Fruit fly (Drosophila melanogaster) whole organism, embryonic: Measurements from ENCODE around the gene Hydr2.
A peak's percentile ranks its signal among the peaks of the same experiment; 100 is the strongest.

Source experiments
- ATbp ChIP-seq: fragments of 200-800 bp; sonication (Bioruptor generic); optimal IDR thresholded peaks from 2 replicates; lab custom pipeline; 2017; ENCODE audit warnings: missing biosample characterization, mild to moderate bottlenecking, missing genetic modification characterization, missing genetic modification reagents
- Abd-B ChIP-seq: fragments of 200-800 bp; sonication (Bioruptor generic); optimal IDR thresholded peaks from 2 replicates; lab custom pipeline; 2018; ENCODE audit warnings: missing biosample characterization, mild to moderate bottlenecking, missing genetic modification characterization, moderate library complexity
- CG10366 ChIP-seq: fragments of 200-800 bp; sonication (Bioruptor generic); IDR thresholded peaks from 2 replicates; pipeline ENCODE4 v1.3.6; 2022; ENCODE audit warnings: missing biosample characterization, missing genetic modification characterization
- CG10979 ChIP-seq: fragments of 200-800 bp; sonication (Bioruptor generic); optimal IDR thresholded peaks from 2 replicates; lab custom pipeline; 2018; ENCODE audit warnings: missing biosample characterization, mild to moderate bottlenecking, missing genetic modification characterization, moderate library complexity
- CG12219 ChIP-seq: fragments of 200-800 bp; sonication (Bioruptor generic); optimal IDR thresholded peaks from 3 replicates; lab custom pipeline; 2018; ENCODE audit warnings: missing biosample characterization, mild to moderate bottlenecking, missing genetic modification characterization
- CG12659 ChIP-seq: fragments of 200-800 bp; sonication (Bioruptor generic); optimal IDR thresholded peaks from 3 replicates; lab custom pipeline; 2017; ENCODE audit warnings: mild to moderate bottlenecking, missing biosample characterization, missing genetic modification reagents, missing genetic modification characterization
- CG14441 ChIP-seq: fragments of 200-800 bp; sonication (Bioruptor generic); IDR thresholded peaks from 2 replicates; pipeline ENCODE4 v1.3.6; 2022; ENCODE audit warnings: missing biosample characterization, missing genetic modification characterization
- CG15696 ChIP-seq: fragments of 200-800 bp; sonication (Bioruptor generic); optimal IDR thresholded peaks from 2 replicates; lab custom pipeline; 2019; ENCODE audit warnings: missing biosample characterization, mild to moderate bottlenecking, missing genetic modification characterization, moderate library complexity
- CG1602 ChIP-seq: fragments of 200-800 bp; sonication (Bioruptor generic); optimal IDR thresholded peaks from 3 replicates; lab custom pipeline; 2016; ENCODE audit warnings: missing biosample characterization, missing genetic modification characterization
- CG1792 ChIP-seq: fragments of 200-800 bp; sonication (Bioruptor generic); optimal IDR thresholded peaks from 2 replicates; lab custom pipeline; 2016; ENCODE audit warnings: missing biosample characterization, missing genetic modification characterization
- CG18476 ChIP-seq: fragments of 200-800 bp; sonication (Bioruptor generic); optimal IDR thresholded peaks from 2 replicates; lab custom pipeline; 2016; ENCODE audit warnings: missing biosample characterization, mild to moderate bottlenecking, missing genetic modification characterization
- CG32532 ChIP-seq: fragments of 200-800 bp; sonication (Bioruptor generic); IDR thresholded peaks from 2 replicates; pipeline ENCODE4 v1.3.6; 2022; ENCODE audit warnings: missing biosample characterization, missing genetic modification characterization
- CG32767 ChIP-seq: fragments of 200-800 bp; sonication (Bioruptor generic); IDR thresholded peaks from 2 replicates; pipeline ENCODE4 v1.3.6; 2022; ENCODE audit warnings: missing biosample characterization, missing genetic modification characterization
- CG3407 ChIP-seq: fragments of 200-800 bp; sonication (Bioruptor generic); optimal IDR thresholded peaks from 2 replicates; lab custom pipeline; 2018; ENCODE audit warnings: missing biosample characterization, mild to moderate bottlenecking, missing genetic modification characterization
- CG4328 ChIP-seq: fragments of 200-800 bp; sonication (Bioruptor generic); optimal IDR thresholded peaks from 3 replicates; lab custom pipeline; 2017; ENCODE audit warnings: missing biosample characterization, missing genetic modification reagents, missing genetic modification characterization
- CG4424 ChIP-seq: fragments of 200-800 bp; sonication (Bioruptor generic); optimal IDR thresholded peaks from 3 replicates; lab custom pipeline; 2016; ENCODE audit warnings: missing biosample characterization, missing genetic modification characterization
- CG5180 ChIP-seq: fragments of 200-800 bp; sonication (Bioruptor generic); optimal IDR thresholded peaks from 3 replicates; lab custom pipeline; 2017; ENCODE audit warnings: missing biosample characterization, missing genetic modification characterization, mild to moderate bottlenecking, moderate library complexity, missing genetic modification reagents
- CG7271 ChIP-seq: fragments of 200-800 bp; sonication (Bioruptor generic); optimal IDR thresholded peaks from 2 replicates; lab custom pipeline; 2018; ENCODE audit warnings: missing biosample characterization, mild to moderate bottlenecking, missing genetic modification characterization, moderate library complexity
- CG8944 ChIP-seq: fragments of 200-800 bp; sonication (Bioruptor generic); optimal IDR thresholded peaks from 3 replicates; lab custom pipeline; 2016; ENCODE audit warnings: missing biosample characterization, missing genetic modification characterization
- D ChIP-seq, 2 experiments: fragments of 200-800 bp in 1 of 2; fragments of >200 bp in 1 of 2; sonication (Bioruptor generic) in 1 of 2; optimal IDR thresholded peaks; 2 replicates in 1 of 2; 3 replicates in 1 of 2; lab custom pipeline; 2017; ENCODE audit warnings: mild to moderate bottlenecking in 1 of 2, missing biosample characterization in 1 of 2, missing genetic modification characterization in 1 of 2, missing genetic modification reagents in 1 of 2
- Dll ChIP-seq: fragments of 200-800 bp; sonication (Bioruptor generic); IDR thresholded peaks from 4 replicates; pipeline ENCODE4 v1.3.6; 2022; ENCODE audit warnings: missing biosample characterization, missing genetic modification characterization; ENCODE audit not compliant: partially characterized antibody
- Drgx ChIP-seq: fragments of 200-800 bp; sonication (Bioruptor generic); IDR thresholded peaks from 2 replicates; pipeline ENCODE4 v1.3.6; 2022; ENCODE audit warnings: missing biosample characterization, missing genetic modification characterization
- E2f1 ChIP-seq: fragments of 200-800 bp; sonication (Bioruptor generic); IDR thresholded peaks from 2 replicates; pipeline ENCODE4 v1.3.6; 2022; ENCODE audit warnings: missing biosample characterization, missing genetic modification characterization
- Ets65A ChIP-seq: fragments of 200-800 bp; sonication (Bioruptor generic); peaks from one replicate; lab custom pipeline; 2016; ENCODE audit warnings: missing biosample characterization, missing genetic modification characterization
- Ets97D ChIP-seq: fragments of 200-800 bp; sonication (Bioruptor generic); optimal IDR thresholded peaks from 3 replicates; lab custom pipeline; 2016; ENCODE audit warnings: missing biosample characterization, missing genetic modification characterization
- Jarid2 ChIP-seq: fragments of 200-800 bp; sonication (Bioruptor generic); optimal IDR thresholded peaks from 3 replicates; lab custom pipeline; 2017; ENCODE audit warnings: mild to moderate bottlenecking, missing biosample characterization, missing genetic modification reagents, missing genetic modification characterization
- Mes4 ChIP-seq: fragments of 200-800 bp; sonication (Bioruptor generic); optimal IDR thresholded peaks from 2 replicates; lab custom pipeline; 2016; ENCODE audit warnings: missing biosample characterization, missing genetic modification characterization
- Nf-YC ChIP-seq: fragments of 200-800 bp; optimal IDR thresholded peaks from 3 replicates; lab custom pipeline; 2019; ENCODE audit warnings: missing biosample characterization, mild to moderate bottlenecking, missing genetic modification characterization, moderate library complexity
- Opbp ChIP-seq: fragments of 200-800 bp; sonication (Bioruptor generic); IDR thresholded peaks from 3 replicates; pipeline ENCODE4 v1.3.6; 2022; ENCODE audit warnings: missing biosample characterization, missing genetic modification characterization; ENCODE audit not compliant: partially characterized antibody
- Sry-δ ChIP-seq: fragments of 200-800 bp; sonication (Bioruptor generic); optimal IDR thresholded peaks from 2 replicates; lab custom pipeline; 2016; ENCODE audit warnings: missing biosample characterization, missing genetic modification characterization
- Ssrp ChIP-seq: fragments of 200-800 bp; sonication (Bioruptor generic); optimal IDR thresholded peaks from 2 replicates; lab custom pipeline; 2018; ENCODE audit warnings: missing biosample characterization, mild to moderate bottlenecking, missing genetic modification characterization, moderate library complexity
- Taf1 ChIP-seq: fragments of 200-800 bp; sonication (Bioruptor generic); IDR thresholded peaks from 2 replicates; pipeline ENCODE4 v1.3.6; 2022; ENCODE audit warnings: missing biosample characterization, missing genetic modification characterization
- Tbp ChIP-seq: fragments of >200 bp; optimal IDR thresholded peaks from 2 replicates; lab custom pipeline; 2018; ENCODE audit warnings: missing biosample characterization, missing genetic modification characterization
- Trl ChIP-seq, 3 experiments: fragments of >200 bp in 2 of 3; fragments of 200-800 bp in 1 of 3; sonication (Bioruptor generic) in 1 of 3; optimal IDR thresholded peaks; 2 replicates in 1 of 3; 3 replicates in 2 of 3; lab custom pipeline; 2016 to 2017; ENCODE audit warnings: missing biosample characterization in 1 of 3, missing genetic modification characterization in 1 of 3
- al ChIP-seq: fragments of 200-800 bp; sonication (Bioruptor generic); IDR thresholded peaks from 2 replicates; pipeline ENCODE4 v1.3.6; 2022; ENCODE audit warnings: missing biosample characterization, missing genetic modification characterization
- ara ChIP-seq: fragments of 200-800 bp; sonication (Bioruptor generic); IDR thresholded peaks from 2 replicates; pipeline ENCODE4 v1.3.6; 2022; ENCODE audit warnings: missing biosample characterization, missing genetic modification characterization
- ato ChIP-seq: fragments of 200-800 bp; sonication (Bioruptor generic); IDR thresholded peaks from 2 replicates; pipeline ENCODE4 v1.3.6; 2022; ENCODE audit warnings: missing biosample characterization, missing genetic modification characterization; ENCODE audit not compliant: partially characterized antibody
- bcd ChIP-seq: fragments of 200-800 bp; sonication (Bioruptor generic); optimal IDR thresholded peaks from 2 replicates; lab custom pipeline; 2017; ENCODE audit warnings: missing biosample characterization, mild to moderate bottlenecking, missing genetic modification characterization
- cas ChIP-seq: fragments of 200-800 bp; sonication (Bioruptor generic); IDR thresholded peaks from 2 replicates; pipeline ENCODE4 v1.3.6; 2022; ENCODE audit warnings: missing biosample characterization, missing genetic modification characterization
- chif ChIP-seq, 2 experiments: fragments of 200-800 bp; sonication (Bioruptor generic); optimal IDR thresholded peaks; 3 replicates each; lab custom pipeline; 2016; ENCODE audit warnings: missing biosample characterization in 2 of 2, missing genetic modification characterization in 2 of 2
- eyg ChIP-seq: fragments of 200-800 bp; sonication (Bioruptor generic); optimal IDR thresholded peaks from 3 replicates; lab custom pipeline; 2016; ENCODE audit warnings: missing biosample characterization, missing genetic modification characterization
- fd102C ChIP-seq: fragments of 200-800 bp; sonication (Bioruptor generic); optimal IDR thresholded peaks from 2 replicates; lab custom pipeline; 2018; ENCODE audit warnings: missing biosample characterization, mild to moderate bottlenecking, missing genetic modification characterization, moderate library complexity
- gce ChIP-seq: fragments of 200-800 bp; sonication (Bioruptor generic); IDR thresholded peaks from 3 replicates; pipeline ENCODE4 v1.3.6; 2022; ENCODE audit warnings: missing biosample characterization, missing genetic modification characterization
- gcm ChIP-seq: fragments of 200-800 bp; sonication (Bioruptor generic); optimal IDR thresholded peaks from 2 replicates; lab custom pipeline; 2019; ENCODE audit warnings: missing biosample characterization, mild to moderate bottlenecking, missing genetic modification characterization, moderate library complexity
- lmd ChIP-seq: fragments of 200-800 bp; sonication (Bioruptor generic); IDR thresholded peaks from 2 replicates; pipeline ENCODE4 v1.3.6; 2022; ENCODE audit warnings: missing biosample characterization, missing genetic modification characterization
- mld ChIP-seq: fragments of 200-800 bp; sonication (Bioruptor generic); IDR thresholded peaks from 3 replicates; pipeline ENCODE4 v1.3.6; 2022; ENCODE audit warnings: missing biosample characterization, missing genetic modification characterization; ENCODE audit not compliant: partially characterized antibody
- psq ChIP-seq: fragments of 200-800 bp; sonication (Bioruptor generic); optimal IDR thresholded peaks from 2 replicates; lab custom pipeline; 2017; ENCODE audit warnings: missing biosample characterization, missing genetic modification characterization
- sug ChIP-seq: fragments of 200-800 bp; optimal IDR thresholded peaks from 2 replicates; lab custom pipeline; 2019; ENCODE audit warnings: missing biosample characterization, mild to moderate bottlenecking, missing genetic modification characterization, moderate library complexity
- trem ChIP-seq: fragments of 200-800 bp; optimal IDR thresholded peaks from 3 replicates; lab custom pipeline; 2019; ENCODE audit warnings: missing biosample characterization, mild to moderate bottlenecking, missing genetic modification characterization, moderate library complexity
- ttk ChIP-seq: fragments of 200-800 bp; sonication (Bioruptor generic); IDR thresholded peaks from 2 replicates; pipeline ENCODE4 v2.1.2; 2022; ENCODE audit warnings: missing biosample characterization, missing genetic modification characterization
- tx ChIP-seq: fragments of 200-800 bp; sonication (Bioruptor generic); optimal IDR thresholded peaks from 2 replicates; lab custom pipeline; 2016; ENCODE audit warnings: missing biosample characterization, missing genetic modification characterization

Hydr2 gene

DNA sequence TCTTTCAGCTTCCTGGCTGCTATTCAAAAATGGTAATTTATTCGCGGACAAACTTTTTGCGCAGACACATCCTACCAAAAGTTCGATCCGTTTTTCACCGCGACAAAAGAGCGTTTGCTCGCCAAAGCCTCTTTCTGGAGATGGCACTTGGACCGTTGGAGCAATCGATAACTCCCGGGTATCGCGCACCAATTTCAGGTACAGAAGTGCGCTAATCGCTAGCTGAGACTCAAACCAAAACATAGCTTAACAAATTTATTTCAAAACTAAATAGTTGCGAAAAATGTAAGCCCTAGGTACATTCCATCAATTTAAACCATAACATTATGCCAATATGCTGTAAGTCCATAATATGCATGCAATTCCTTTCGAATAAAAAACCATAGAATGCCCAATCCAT is 18.7 kb upstream of the Hydr2 start, which contains the start of gene toc (continued):
- TF ChIP-seq cas (no peak), gce (GFP tag; lab: Robert Waterston, UW) (no peak), Mes4 (no peak), lmd (GFP tag; lab: Robert Waterston, UW) (no peak), ttk (GFP tag; lab: Robert Waterston, UW) (no peak), CG1602 (GFP tag; lab: Kevin White, UChicago) (no peak), CG12659 (GFP tag; lab: Kevin White, UChicago) (peak; percentile 66), CG14441 (no peak), Taf1 (GFP tag; lab: Robert Waterston, UW) (no peak), CG4424 (GFP tag; lab: Kevin White, UChicago) (no peak), Opbp (GFP tag; lab: Robert Waterston, UW) (peak; percentile 90), E2f1 (no peak), gcm (no peak), Trl (optimal IDR thresholded peaks at IDR 0.05; lab: Kevin White, UChicago) (peak in 1 of 2 experiments; percentile 35), Trl (GFP tag; optimal IDR thresholded peaks at IDR 0.05; lab: Kevin White, UChicago) (peak; percentile 18), Ets97D (GFP tag; lab: Kevin White, UChicago) (peak; percentile 74), Dll (GFP tag; lab: Robert Waterston, UW) (peak; percentile 79), CG8944 (no peak), CG7271 (tag; lab: Kevin White, UChicago) (no peak), ara (GFP tag; lab: Robert Waterston, UW) (no peak), Ssrp (no peak), CG10979 (tag; lab: Kevin White, UChicago) (no peak), chif (GFP tag; optimal IDR thresholded peaks at IDR 0.05; lab: Kevin White, UChicago) (no peak), Tbp (no peak), D (optimal IDR thresholded peaks at IDR 0.05; lab: Kevin White, UChicago) (no peak), D (GFP tag; optimal IDR thresholded peaks at IDR 0.05; lab: Kevin White, UChicago) (no peak), trem (tag; lab: Kevin White, UChicago) (peak; percentile 54), fd102C (no peak), CG5180 (GFP tag; lab: Kevin White, UChicago) (peak; percentile 4), CG1792 (GFP tag; lab: Kevin White, UChicago) (peak; percentile 2), psq (GFP tag; lab: Kevin White, UChicago) (no peak), Sry-δ (peak; percentile 96), al (no peak), tx (GFP tag; lab: Kevin White, UChicago) (no peak), Nf-YC (no peak), sug (tag; lab: Kevin White, UChicago) (peak; percentile 10), CG10366 (GFP tag; lab: Robert Waterston, UW) (no peak), Drgx (GFP tag; lab: Robert Waterston, UW) (0 out of 2 replicates have a peak, but pooled peaks have one; percentile 24), ATbp (GFP tag; lab: Kevin White, UChicago) (no peak), Abd-B (no peak), CG15696 (tag; lab: Kevin White, UChicago) (no peak), mld (GFP tag; lab: Robert Waterston, UW) (peak; percentile 89), CG32532 (GFP tag; lab: Robert Waterston, UW) (no peak), CG3407 (GFP tag; lab: Kevin White, UChicago) (no peak), ato (GFP tag; lab: Robert Waterston, UW) (peak; percentile 79), bcd (peak; percentile 16), CG12219 (no peak), Jarid2 (GFP tag; lab: Kevin White, UChicago) (no peak), CG32767 (GFP tag; lab: Robert Waterston, UW) (no peak), CG4328 (GFP tag; lab: Kevin White, UChicago) (no peak), eyg (GFP tag; lab: Kevin White, UChicago) (no peak), Ets65A (no peak), CG18476 (GFP tag; lab: Kevin White, UChicago) (no peak)
